Fruit fly (Drosophila melanogaster) whole organism, pupa: ENCODE data around the gene CG6051.

ENCODE experiments used
- CG13204 ChIP-seq: fragments of 200-800 bp; sonication (Bioruptor generic); optimal IDR thresholded peaks from 2 replicates; lab custom pipeline; 2018; ENCODE audit warnings: missing biosample characterization, mild to moderate bottlenecking, missing genetic modification characterization, moderate library complexity
- CG15710 ChIP-seq: fragments of 200-800 bp; sonication (Bioruptor generic); optimal IDR thresholded peaks from 2 replicates; lab custom pipeline; 2018; ENCODE audit warnings: missing biosample characterization, mild to moderate bottlenecking, missing genetic modification characterization, moderate library complexity
- CG4496 ChIP-seq: fragments of 200-800 bp; sonication (Bioruptor generic); IDR thresholded peaks from 3 replicates; pipeline ENCODE4 v1.3.6; 2022; ENCODE audit warnings: missing biosample characterization, missing genetic modification characterization
- CG8301 ChIP-seq: fragments of 200-800 bp; sonication (Bioruptor generic); optimal IDR thresholded peaks from 2 replicates; lab custom pipeline; 2018; ENCODE audit warnings: missing biosample characterization, mild to moderate bottlenecking, missing genetic modification characterization
- CG9948 ChIP-seq: fragments of 200-800 bp; sonication (Bioruptor generic); optimal IDR thresholded peaks from 2 replicates; lab custom pipeline; 2018; ENCODE audit warnings: missing biosample characterization, mild to moderate bottlenecking, missing genetic modification characterization, moderate library complexity
- D1 ChIP-seq: fragments of 200-800 bp; sonication (Bioruptor generic); optimal IDR thresholded peaks from 2 replicates; lab custom pipeline; 2018; ENCODE audit warnings: missing biosample characterization, mild to moderate bottlenecking, missing genetic modification characterization, moderate library complexity
- EcR ChIP-seq: fragments of 200-800 bp; sonication (Bioruptor generic); optimal IDR thresholded peaks from 3 replicates; lab custom pipeline; 2019; ENCODE audit warnings: missing biosample characterization, missing genetic modification characterization, mild to moderate bottlenecking, moderate library complexity, missing genetic modification reagents
- Pif1A ChIP-seq: fragments of 200-800 bp; sonication (Bioruptor generic); optimal IDR thresholded peaks from 3 replicates; lab custom pipeline; 2016; ENCODE audit warnings: missing biosample characterization, missing genetic modification characterization
- Pif1B ChIP-seq: fragments of 200-800 bp; sonication (Bioruptor generic); optimal IDR thresholded peaks from 3 replicates; lab custom pipeline; 2016; ENCODE audit warnings: missing biosample characterization, missing genetic modification characterization
- Snoo ChIP-seq: fragments of 200-800 bp; sonication (Bioruptor generic); optimal IDR thresholded peaks from 3 replicates; lab custom pipeline; 2017; ENCODE audit warnings: missing biosample characterization, mild to moderate bottlenecking, missing genetic modification characterization, inconsistent platforms
- fd96Ca ChIP-seq: fragments of 200-800 bp; sonication (Bioruptor generic); IDR thresholded peaks from 3 replicates; pipeline ENCODE4 v1.3.6; 2022; ENCODE audit warnings: missing biosample characterization, missing genetic modification characterization
- rn ChIP-seq: fragments of 200-800 bp; sonication (Bioruptor generic); IDR thresholded peaks from 2 replicates; pipeline ENCODE4 v1.3.6; 2022; ENCODE audit warnings: missing biosample characterization, missing genetic modification characterization

dm6 chr3R:27165416-27165982 is 14.6 kb upstream of the CG6051 start, which contains the start of the genes CG34293 and spn-D:
- TF ChIP-seq CG9948 (tag; lab: Kevin White, UChicago) (no peak), D1 (tag; lab: Kevin White, UChicago) (no peak), Pif1A (no peak), EcR (GFP tag; lab: Kevin White, UChicago) (no peak), Pif1B (GFP tag; lab: Kevin White, UChicago) (no peak), CG4496 (no peak), Snoo (no peak), CG13204 (GFP tag; lab: Kevin White, UChicago) (no peak), fd96Ca (no peak), CG15710 (no peak), CG8301 (tag; lab: Kevin White, UChicago) (no peak), rn (no peak)
